Fruit fly (Drosophila melanogaster): ENCODE results near the gene Gs1l.

Gs1l gene

DNA sequence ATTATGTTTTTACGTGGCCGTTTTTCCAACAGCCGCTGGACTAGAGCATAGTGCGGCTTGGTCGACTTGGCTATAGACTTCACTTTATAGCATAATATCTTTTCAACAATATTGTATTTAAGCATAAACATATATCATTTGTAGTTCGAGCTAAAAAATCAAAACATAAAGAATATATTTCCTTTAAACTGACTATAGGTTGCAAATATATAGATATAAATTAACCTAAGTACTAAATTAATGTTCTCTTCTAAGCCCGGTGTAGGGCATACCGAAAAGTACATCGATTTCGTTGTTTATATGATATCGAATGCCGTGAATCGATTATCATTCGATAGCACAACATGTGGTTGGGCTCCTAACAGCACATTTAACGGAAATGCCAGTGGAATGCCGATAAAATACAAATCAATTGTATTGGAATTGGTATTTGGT, 8.0 kb downstream of the Gs1l start, which contains the start of gene MFS18 (continued):
- TF ChIP-seq ss (GFP tag; optimal IDR thresholded peaks at IDR 0.05) (peak in 1 of 2 experiments; percentile 90), CG10669 (GFP tag; optimal IDR thresholded peaks at IDR 0.05) (peak; percentile 99), Lpt (GFP tag; optimal IDR thresholded peaks at IDR 0.05) (peak; percentile 93), Sox102F (GFP tag; optimal IDR thresholded peaks at IDR 0.05) (peak; percentile 94), Eip78C (GFP tag) (peak; percentile 99), CG9139 (GFP tag; optimal IDR thresholded peaks at IDR 0.05) (no peak), fd59A (GFP tag; optimal IDR thresholded peaks at IDR 0.05) (peak; percentile 84), cyc (GFP tag; optimal IDR thresholded peaks at IDR 0.05) (peak; percentile 93), esn (GFP tag; optimal IDR thresholded peaks at IDR 0.05) (peak; percentile 98), CG11294 (GFP tag; IDR thresholded peaks at IDR 0.05) (peak; percentile 99), spab (GFP tag; optimal IDR thresholded peaks at IDR 0.05) (peak; percentile 98), Ets21C (GFP tag; optimal IDR thresholded peaks at IDR 0.05) (peak; percentile 84), CG11762 (GFP tag; optimal IDR thresholded peaks at IDR 0.05; ENCODE audit: insufficient read depth) (peak; percentile 99), dac (GFP tag; optimal IDR thresholded peaks at IDR 0.05) (peak; percentile 81), Hr38 (GFP tag; optimal IDR thresholded peaks at IDR 0.05) (peak; percentile 20), salr (GFP tag; optimal IDR thresholded peaks at IDR 0.05) (peak; percentile 81 to 96), vri (GFP tag; optimal IDR thresholded peaks at IDR 0.05) (no peak), CG6163 (GFP tag; IDR thresholded peaks at IDR 0.05) (peak; percentile 98), CG6792 (GFP tag; optimal IDR thresholded peaks at IDR 0.05) (peak; percentile 94), CG6808 (GFP tag; optimal IDR thresholded peaks at IDR 0.05) (peak; percentile 95), Met (GFP tag; optimal IDR thresholded peaks at IDR 0.05) (peak; percentile 95), CG32006 (GFP tag; optimal IDR thresholded peaks at IDR 0.05) (peak; percentile 96), CG3032 (tag; optimal IDR thresholded peaks at IDR 0.05) (peak; percentile 98), lz (GFP tag; optimal IDR thresholded peaks at IDR 0.05) (peak; percentile 94), Sox14 (GFP tag; optimal IDR thresholded peaks at IDR 0.05) (peak; percentile 92), CG3919 (GFP tag; optimal IDR thresholded peaks at IDR 0.05) (peak; percentile 97), topi (GFP tag; optimal IDR thresholded peaks at IDR 0.05) (peak; percentile 95), Gug (GFP tag; IDR thresholded peaks at IDR 0.05) (peak; percentile 99), Smox (GFP tag; optimal IDR thresholded peaks at IDR 0.05) (peak; percentile 95), Eip75B (GFP tag; optimal IDR thresholded peaks at IDR 0.05) (peak; percentile 92), CG6276 (GFP tag; optimal IDR thresholded peaks at IDR 0.05) (peak; percentile 98), fd85E (GFP tag; optimal IDR thresholded peaks at IDR 0.05) (peak; percentile 97), svp (GFP tag) (peak; percentile 98), fkh (GFP tag; optimal IDR thresholded peaks at IDR 0.05) (peak; percentile 76), CG10631 (GFP tag; optimal IDR thresholded peaks at IDR 0.05) (peak; percentile 97), eg (GFP tag; IDR thresholded peaks at IDR 0.05) (peak; percentile 99), CG34406 (GFP tag; optimal IDR thresholded peaks at IDR 0.05) (peak; percentile 98), Sox15 (GFP tag; optimal IDR thresholded peaks at IDR 0.05) (peak; percentile 93), CG8632 (GFP tag; optimal IDR thresholded peaks at IDR 0.05) (peak; percentile 98)

DNA sequence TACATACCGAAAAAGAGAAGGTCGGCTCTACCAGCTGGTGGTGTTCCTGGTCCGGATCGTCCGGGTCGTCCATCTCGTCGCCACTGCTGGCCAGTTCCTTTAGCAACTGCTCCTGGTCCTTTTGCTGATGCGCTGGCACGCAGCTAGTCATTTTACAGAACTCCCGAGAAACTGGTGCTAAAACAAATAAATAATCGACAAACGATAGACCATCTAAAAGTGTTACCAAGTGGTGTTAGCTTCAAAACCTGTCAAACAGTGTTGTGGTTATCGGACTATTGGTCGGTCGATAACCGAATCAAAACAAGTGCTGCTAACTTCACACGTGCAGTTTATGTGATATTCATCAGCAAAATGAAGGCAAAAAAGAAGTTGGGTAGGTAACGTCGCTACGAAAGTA, 12.2 kb downstream of the Gs1l start, which contains the start of the genes morgue and Elp3:
Gene morgue (minus strand): TSS at position 224 of the 400 bp plus-strand sequence.
Gene Elp3 (plus strand): TSS at position 276 of the 400 bp plus-strand sequence.
- no peak for TF ChIP-seq eg (GFP tag; IDR thresholded peaks at IDR 0.05)
- no peak for TF ChIP-seq CG1621 (tag; optimal IDR thresholded peaks at IDR 0.05)
- TF ChIP-seq Met (GFP tag; optimal IDR thresholded peaks at IDR 0.05): no peak
- TF ChIP-seq CG6854 (GFP tag; optimal IDR thresholded peaks at IDR 0.05): peak; percentile 20
- no peak for TF ChIP-seq ss (GFP tag; optimal IDR thresholded peaks at IDR 0.05)
- no peak for TF ChIP-seq Smox (GFP tag; optimal IDR thresholded peaks at IDR 0.05)
- no peak for TF ChIP-seq dac (GFP tag; optimal IDR thresholded peaks at IDR 0.05)
- TF ChIP-seq fkh (GFP tag; optimal IDR thresholded peaks at IDR 0.05): peak; percentile 77
- no peak for TF ChIP-seq Gug (GFP tag; IDR thresholded peaks at IDR 0.05)
- no peak for TF ChIP-seq Eip78C (GFP tag)
- no peak for TF ChIP-seq Lpt (GFP tag; optimal IDR thresholded peaks at IDR 0.05)
- no peak for TF ChIP-seq cyc (GFP tag; optimal IDR thresholded peaks at IDR 0.05)
